Fruit fly (Drosophila melanogaster) whole organism, embryonic: ENCODE data around the gene CG31021.

Experiments used
- Aef1 ChIP-seq: fragments of 200-800 bp; sonication (Bioruptor generic); IDR thresholded peaks from 3 replicates; pipeline ENCODE4 v1.3.6; 2022; ENCODE audit warnings: missing biosample characterization, missing genetic modification characterization
- BEAF-32 ChIP-seq: fragments of 200-800 bp; sonication (Bioruptor generic); optimal IDR thresholded peaks from 3 replicates; lab custom pipeline; 2017; ENCODE audit warnings: missing biosample characterization, missing genetic modification characterization, mild to moderate bottlenecking, moderate library complexity, missing genetic modification reagents
- CG1024 ChIP-seq: fragments of 200-800 bp; sonication (Bioruptor generic); IDR thresholded peaks from 2 replicates; pipeline ENCODE4 v1.3.6; 2022; ENCODE audit warnings: missing biosample characterization, missing genetic modification characterization
- CG10366 ChIP-seq: fragments of 200-800 bp; sonication (Bioruptor generic); IDR thresholded peaks from 2 replicates; pipeline ENCODE4 v1.3.6; 2022; ENCODE audit warnings: missing biosample characterization, missing genetic modification characterization
- CG10654 ChIP-seq: fragments of 200-800 bp; sonication (Bioruptor generic); optimal IDR thresholded peaks from 2 replicates; lab custom pipeline; 2016; ENCODE audit warnings: missing biosample characterization, missing genetic modification characterization
- CG10959 ChIP-seq: fragments of 200-800 bp; sonication (Bioruptor generic); IDR thresholded peaks from 2 replicates; pipeline ENCODE4 v1.3.6; 2022; ENCODE audit warnings: missing biosample characterization, missing genetic modification characterization
- CG10979 ChIP-seq: fragments of 200-800 bp; sonication (Bioruptor generic); optimal IDR thresholded peaks from 2 replicates; lab custom pipeline; 2018; ENCODE audit warnings: missing biosample characterization, mild to moderate bottlenecking, missing genetic modification characterization, moderate library complexity
- CG12659 ChIP-seq: fragments of 200-800 bp; sonication (Bioruptor generic); optimal IDR thresholded peaks from 3 replicates; lab custom pipeline; 2017; ENCODE audit warnings: mild to moderate bottlenecking, missing biosample characterization, missing genetic modification reagents, missing genetic modification characterization
- CG17328 ChIP-seq: fragments of 200-800 bp; sonication (Bioruptor generic); IDR thresholded peaks from 2 replicates; pipeline ENCODE4 v1.3.6; 2022; ENCODE audit warnings: missing biosample characterization, missing genetic modification characterization
- CG17385 ChIP-seq: fragments of 200-800 bp; sonication (Bioruptor generic); optimal IDR thresholded peaks from 3 replicates; lab custom pipeline; 2018; ENCODE audit warnings: missing biosample characterization, mild to moderate bottlenecking, missing genetic modification characterization
- CG30403 ChIP-seq: fragments of 200-800 bp; sonication (Bioruptor generic); optimal IDR thresholded peaks from 3 replicates; lab custom pipeline; 2016; ENCODE audit warnings: missing biosample characterization, missing genetic modification characterization
- CG34224 ChIP-seq: fragments of 200-800 bp; sonication (Bioruptor generic); IDR thresholded peaks from 3 replicates; pipeline ENCODE4 v1.3.6; 2022; ENCODE audit warnings: missing biosample characterization, missing genetic modification characterization; ENCODE audit not compliant: partially characterized antibody
- CG6765 ChIP-seq: fragments of 200-800 bp; sonication (Bioruptor generic); optimal IDR thresholded peaks from 3 replicates; lab custom pipeline; 2017; ENCODE audit warnings: missing biosample characterization, mild to moderate bottlenecking, missing genetic modification characterization
- CG7372 ChIP-seq: fragments of 200-800 bp; sonication (Bioruptor generic); IDR thresholded peaks from 2 replicates; pipeline ENCODE4 v1.3.6; 2022; ENCODE audit warnings: missing biosample characterization, missing genetic modification characterization
- CG8290 ChIP-seq, 3 experiments: fragments of 200-800 bp; sonication (Bioruptor generic); optimal IDR thresholded peaks; 2 replicates each; lab custom pipeline; 2016 to 2019; ENCODE audit warnings: missing biosample characterization in 3 of 3, missing genetic modification characterization in 3 of 3, mild to moderate bottlenecking in 2 of 3, moderate library complexity in 1 of 3
- CG9797 ChIP-seq: fragments of 200-800 bp; sonication (Bioruptor generic); optimal IDR thresholded peaks from 3 replicates; lab custom pipeline; 2018; ENCODE audit warnings: missing biosample characterization, mild to moderate bottlenecking, missing genetic modification characterization
- CHES-1-like ChIP-seq: fragments of 200-800 bp; sonication (Bioruptor generic); optimal IDR thresholded peaks from 2 replicates; lab custom pipeline; 2016; ENCODE audit warnings: missing biosample characterization, missing genetic modification characterization
- CoRest ChIP-seq: fragments of 200-800 bp; sonication (Bioruptor generic); optimal IDR thresholded peaks from 3 replicates; lab custom pipeline; 2018; ENCODE audit warnings: missing biosample characterization, mild to moderate bottlenecking, missing genetic modification characterization, moderate library complexity
- D19A ChIP-seq: fragments of 200-800 bp; optimal IDR thresholded peaks from 3 replicates; lab custom pipeline; 2019; ENCODE audit warnings: missing biosample characterization, mild to moderate bottlenecking, missing genetic modification characterization, moderate library complexity
- Dip3 ChIP-seq: fragments of 200-800 bp; sonication (Bioruptor generic); optimal IDR thresholded peaks from 3 replicates; lab custom pipeline; 2016; ENCODE audit warnings: missing biosample characterization, missing genetic modification characterization
- Dll ChIP-seq: fragments of 200-800 bp; sonication (Bioruptor generic); IDR thresholded peaks from 4 replicates; pipeline ENCODE4 v1.3.6; 2022; ENCODE audit warnings: missing biosample characterization, missing genetic modification characterization; ENCODE audit not compliant: partially characterized antibody
- Fer1 ChIP-seq: fragments of 200-800 bp; sonication (Bioruptor generic); optimal IDR thresholded peaks from 2 replicates; lab custom pipeline; 2017; ENCODE audit warnings: missing biosample characterization, mild to moderate bottlenecking, missing genetic modification characterization
- Gug ChIP-seq: fragments of 200-800 bp; sonication (Bioruptor generic); IDR thresholded peaks from 4 replicates; pipeline ENCODE4 v1.3.6; 2022; ENCODE audit warnings: missing biosample characterization, missing genetic modification characterization
- H2.0 ChIP-seq: fragments of 200-800 bp; sonication (Bioruptor generic); IDR thresholded peaks from 2 replicates; pipeline ENCODE4 v1.3.6; 2022; ENCODE audit warnings: missing biosample characterization, missing genetic modification characterization
- HLH3B ChIP-seq: fragments of 200-800 bp; sonication (Bioruptor generic); IDR thresholded peaks from 2 replicates; pipeline ENCODE4 v1.3.6; 2022; ENCODE audit warnings: missing biosample characterization, missing genetic modification characterization
- HmgZ ChIP-seq: fragments of 200-800 bp; sonication (Bioruptor generic); optimal IDR thresholded peaks from 2 replicates; lab custom pipeline; 2018; ENCODE audit warnings: missing biosample characterization, mild to moderate bottlenecking, missing genetic modification characterization
- Hr51 ChIP-seq, 2 experiments: fragments of 200-800 bp; sonication (Bioruptor generic); optimal IDR thresholded peaks; 2 replicates in 1 of 2; 3 replicates in 1 of 2; lab custom pipeline; 2016 to 2018; ENCODE audit warnings: missing biosample characterization in 2 of 2, missing genetic modification characterization in 2 of 2, mild to moderate bottlenecking in 1 of 2, moderate library complexity in 1 of 2
- Kr ChIP-seq: fragments of 200-800 bp; sonication (Bioruptor generic); optimal IDR thresholded peaks from 2 replicates; lab custom pipeline; 2017; ENCODE audit warnings: missing biosample characterization, mild to moderate bottlenecking, missing genetic modification characterization
- Rx ChIP-seq: fragments of 200-800 bp; sonication (Bioruptor generic); IDR thresholded peaks from 2 replicates; pipeline ENCODE4 v1.3.6; 2022; ENCODE audit warnings: missing biosample characterization, missing genetic modification characterization
- Tbp ChIP-seq: fragments of >200 bp; optimal IDR thresholded peaks from 2 replicates; lab custom pipeline; 2018; ENCODE audit warnings: missing biosample characterization, missing genetic modification characterization
- amos ChIP-seq: fragments of 200-800 bp; sonication (Bioruptor generic); IDR thresholded peaks from 2 replicates; pipeline ENCODE4 v1.3.6; 2022; ENCODE audit warnings: missing biosample characterization, missing genetic modification characterization; ENCODE audit not compliant: partially characterized antibody
- aop ChIP-seq: fragments of 200-800 bp; sonication (Bioruptor generic); IDR thresholded peaks from 2 replicates; pipeline ENCODE4 v1.3.6; 2022; ENCODE audit warnings: missing biosample characterization, missing genetic modification characterization
- ato ChIP-seq: fragments of 200-800 bp; sonication (Bioruptor generic); IDR thresholded peaks from 2 replicates; pipeline ENCODE4 v1.3.6; 2022; ENCODE audit warnings: missing biosample characterization, missing genetic modification characterization; ENCODE audit not compliant: partially characterized antibody
- br ChIP-seq: fragments of >200 bp; optimal IDR thresholded peaks from 2 replicates; lab custom pipeline; 2017
- dmrt11E ChIP-seq: fragments of 200-800 bp; sonication (Bioruptor generic); optimal IDR thresholded peaks from 3 replicates; lab custom pipeline; 2018; ENCODE audit warnings: missing biosample characterization, mild to moderate bottlenecking, missing genetic modification characterization, moderate library complexity
- eve ChIP-seq, 2 experiments: fragments of >200 bp; optimal IDR thresholded peaks; 2 replicates each; lab custom pipeline; 2017; ENCODE audit warnings: missing biosample characterization in 2 of 2, missing genetic modification characterization in 2 of 2
- fd102C ChIP-seq: fragments of 200-800 bp; sonication (Bioruptor generic); optimal IDR thresholded peaks from 2 replicates; lab custom pipeline; 2018; ENCODE audit warnings: missing biosample characterization, mild to moderate bottlenecking, missing genetic modification characterization, moderate library complexity
- gem ChIP-seq: fragments of 200-800 bp; sonication (Bioruptor generic); optimal IDR thresholded peaks from 2 replicates; lab custom pipeline; 2019; ENCODE audit warnings: missing biosample characterization, mild to moderate bottlenecking, missing genetic modification characterization, moderate library complexity
- hbn ChIP-seq: fragments of 200-800 bp; sonication (Bioruptor generic); IDR thresholded peaks from 2 replicates; pipeline ENCODE4 v1.3.6; 2022; ENCODE audit warnings: missing biosample characterization, missing genetic modification characterization; ENCODE audit not compliant: partially characterized antibody
- knrl ChIP-seq: fragments of 200-800 bp; sonication (Bioruptor generic); IDR thresholded peaks from 3 replicates; pipeline ENCODE4 v1.3.6; 2022; ENCODE audit warnings: missing biosample characterization, missing genetic modification characterization; ENCODE audit not compliant: partially characterized antibody
- mirr ChIP-seq: fragments of 200-800 bp; sonication (Bioruptor generic); optimal IDR thresholded peaks from 3 replicates; lab custom pipeline; 2018; ENCODE audit warnings: missing biosample characterization, mild to moderate bottlenecking, missing genetic modification characterization
- odd ChIP-seq: fragments of 200-800 bp; sonication (Bioruptor generic); optimal IDR thresholded peaks from 2 replicates; lab custom pipeline; 2017; ENCODE audit warnings: missing biosample characterization, mild to moderate bottlenecking, missing genetic modification characterization
- pros ChIP-seq: fragments of 200-800 bp; sonication (Bioruptor generic); optimal IDR thresholded peaks from 3 replicates; lab custom pipeline; 2019; ENCODE audit warnings: missing biosample characterization, mild to moderate bottlenecking, missing genetic modification characterization, moderate library complexity
- psq ChIP-seq: fragments of 200-800 bp; sonication (Bioruptor generic); optimal IDR thresholded peaks from 2 replicates; lab custom pipeline; 2017; ENCODE audit warnings: missing biosample characterization, missing genetic modification characterization
- seq ChIP-seq: fragments of 200-800 bp; sonication (Bioruptor generic); IDR thresholded peaks from 2 replicates; pipeline ENCODE4 v1.3.6; 2022; ENCODE audit warnings: missing biosample characterization, missing genetic modification characterization
- tap ChIP-seq: fragments of 200-800 bp; optimal IDR thresholded peaks from 3 replicates; lab custom pipeline; 2019; ENCODE audit warnings: missing biosample characterization, mild to moderate bottlenecking, missing genetic modification characterization, moderate library complexity
- tgo ChIP-seq: fragments of 200-800 bp; sonication (Bioruptor generic); IDR thresholded peaks from 3 replicates; pipeline ENCODE4 v1.3.6; 2022; ENCODE audit warnings: missing biosample characterization, missing genetic modification characterization
- tin ChIP-seq: fragments of 200-800 bp; sonication (Bioruptor generic); optimal IDR thresholded peaks from 3 replicates; lab custom pipeline; 2016; ENCODE audit warnings: missing biosample characterization, missing genetic modification characterization

The CG31021 gene

dm6 chr3R:30600154-30601009 is 1.6 kb upstream of the CG31021 start (continued):
- TF ChIP-seq CG6765 (GFP tag; lab: Kevin White, UChicago) = peak; percentile 89
- peak; percentile 6 for TF ChIP-seq CG9797
- TF ChIP-seq aop = peak; percentile 81
- TF ChIP-seq CoRest = peak; percentile 88
- TF ChIP-seq CG12659 (GFP tag; lab: Kevin White, UChicago) = peak; percentile 88
- TF ChIP-seq amos = peak; percentile 38; the same call in 1 of the 2 replicates
- peak; percentile 84 for TF ChIP-seq odd (GFP tag; lab: Kevin White, UChicago)
- TF ChIP-seq pros (GFP tag; lab: Kevin White, UChicago) = no peak
- TF ChIP-seq CG10366 (GFP tag; lab: Robert Waterston, UW) = peak; percentile 93
- TF ChIP-seq dmrt11E = peak; percentile 79
- TF ChIP-seq ato (GFP tag; lab: Robert Waterston, UW) = no peak
- TF ChIP-seq Rx (GFP tag; lab: Robert Waterston, UW) = peak; percentile 86
- TF ChIP-seq Dll (GFP tag; lab: Robert Waterston, UW) = 0 out of 4 replicates have a peak, but pooled peaks have one; percentile 23
- peak; percentile 26 for TF ChIP-seq BEAF-32 (GFP tag; lab: Kevin White, UChicago)
- peak; percentile 88 for TF ChIP-seq Aef1 (GFP tag; lab: Robert Waterston, UW)
- TF ChIP-seq tgo = peak; percentile 95
- TF ChIP-seq CG10654 = peak; percentile 83
- TF ChIP-seq CG34224 = no peak; the same call in 2 of the 3 replicates
- peak; percentile 88 for TF ChIP-seq tap (tag; lab: Kevin White, UChicago)
- TF ChIP-seq psq = peak; percentile 87
- no peak for TF ChIP-seq hbn (GFP tag; lab: Robert Waterston, UW)
- TF ChIP-seq Fer1 = peak; percentile 93
- peak; percentile 93 for TF ChIP-seq H2.0 (GFP tag; lab: Robert Waterston, UW)
- TF ChIP-seq CG10979 (tag; lab: Kevin White, UChicago) = peak; percentile 90
- peak; percentile 84 to 94 for TF ChIP-seq Hr51 (GFP tag; optimal IDR thresholded peaks at IDR 0.05; lab: Kevin White, UChicago)
- TF ChIP-seq CG17385 (GFP tag; lab: Kevin White, UChicago) = peak; percentile 88
- TF ChIP-seq Dip3 (GFP tag; lab: Kevin White, UChicago) = peak; percentile 90
- no peak for TF ChIP-seq knrl (GFP tag; lab: Robert Waterston, UW)
- peak; percentile 89 for TF ChIP-seq CG1024 (GFP tag; lab: Robert Waterston, UW)
- TF ChIP-seq fd102C (GFP tag; lab: Kevin White, UChicago) = peak; percentile 56
- peak; percentile 79 for TF ChIP-seq CG8290 (GFP tag; optimal IDR thresholded peaks at IDR 0.05; lab: Kevin White, UChicago)
- peak in 1 of 2 experiments; percentile 80 for TF ChIP-seq CG8290 (tag; optimal IDR thresholded peaks at IDR 0.05; lab: Kevin White, UChicago)
- TF ChIP-seq tin = peak; percentile 91
- no peak for TF ChIP-seq Tbp
- peak; percentile 93 for TF ChIP-seq seq
- TF ChIP-seq gem (tag; lab: Kevin White, UChicago) = peak; percentile 96
- peak; percentile 96 for TF ChIP-seq CG17328 (GFP tag; lab: Robert Waterston, UW)
- peak; percentile 86 for TF ChIP-seq HmgZ (tag; lab: Kevin White, UChicago)
- peak; percentile 79 for TF ChIP-seq Gug
- TF ChIP-seq D19A = peak; percentile 86
- TF ChIP-seq Kr (GFP tag; lab: Kevin White, UChicago) = no peak
- TF ChIP-seq br (lab: Kevin White, UChicago) = no peak
- TF ChIP-seq HLH3B (GFP tag; lab: Robert Waterston, UW) = peak; percentile 95
- TF ChIP-seq CG30403 (GFP tag; lab: Kevin White, UChicago) = peak; percentile 95
- TF ChIP-seq CHES-1-like (GFP tag; lab: Kevin White, UChicago) = peak; percentile 86
- peak; percentile 24 for TF ChIP-seq mirr (GFP tag; lab: Kevin White, UChicago)
- peak; percentile 81 for TF ChIP-seq CG10959 (GFP tag; lab: Robert Waterston, UW)
- TF ChIP-seq eve (GFP tag; optimal IDR thresholded peaks at IDR 0.05; lab: Kevin White, UChicago) = peak in 1 of 2 experiments; percentile 94
- TF ChIP-seq CG7372 (GFP tag; lab: Robert Waterston, UW) = peak; percentile 86
